Worm (Caenorhabditis elegans) whole organism, young adult: ENCODE results near the gene ZC395.11.

Experiments used
- F55B11.4 ChIP-seq: sonication (generic microtip); optimal IDR thresholded peaks from 2 replicates; lab custom pipeline; 2016; ENCODE audit warnings: missing compliant biosample characterization, missing genetic modification characterization, borderline replicate concordance; ENCODE audit not compliant: insufficient read depth
- Y67H2A.10 ChIP-seq: fragments of 200-800 bp; sonication (Bioruptor generic); conservative IDR thresholded peaks from 2 replicates; pipeline ENCODE4 v1.3.6; 2022; ENCODE audit warnings: missing genetic modification reagents, missing genetic modification characterization, missing compliant biosample characterization
- ama-1 ChIP-seq, 3 experiments: fragments of 150-350 bp in 1 of 3; sonication (generic microtip) in 2 of 3; optimal IDR thresholded peaks; 2 replicates each; lab custom pipeline; 2014 to 2018; ENCODE audit warnings: missing biosample characterization in 2 of 3, missing genetic modification characterization in 2 of 3, missing genetic modification reagents in 2 of 3
- die-1 ChIP-seq: sonication (generic microtip); optimal IDR thresholded peaks from 2 replicates; lab custom pipeline; 2016; ENCODE audit warnings: missing genotype, mild to moderate bottlenecking, missing genetic modification characterization, missing compliant biosample characterization
- egl-18 ChIP-seq: fragments of 200-800 bp; sonication (Bioruptor generic); IDR thresholded peaks from 2 replicates; pipeline ENCODE4 v1.3.6; 2022; ENCODE audit warnings: missing genetic modification reagents, missing genetic modification characterization, missing compliant biosample characterization
- ets-4 ChIP-seq: fragments of 200-800 bp; sonication (Bioruptor generic); optimal IDR thresholded peaks from 2 replicates; lab custom pipeline; 2018; ENCODE audit warnings: mild to moderate bottlenecking, missing genetic modification characterization, missing compliant biosample characterization
- lag-1 ChIP-seq: fragments of 200-800 bp; sonication (Bioruptor generic); IDR thresholded peaks from 2 replicates; pipeline ENCODE4 v1.3.6; 2022; ENCODE audit warnings: missing genetic modification reagents, missing genetic modification characterization, missing compliant biosample characterization
- pha-4 ChIP-seq: fragments of 150-350 bp; sonication (generic microtip); optimal IDR thresholded peaks from 2 replicates; lab custom pipeline; 2014; ENCODE audit warnings: missing biosample characterization, missing genetic modification reagents, missing genetic modification characterization
- snpc-1.1 ChIP-seq: sonication (generic microtip); optimal IDR thresholded peaks from 2 replicates; lab custom pipeline; 2017; ENCODE audit warnings: missing genetic modification characterization, mild to moderate bottlenecking, missing compliant biosample characterization, antibody characterized with exemption, moderate library complexity, missing genotype, missing genetic modification reagents; ENCODE audit not compliant: insufficient read depth
- snpc-4 ChIP-seq, 5 experiments: fragments of 150-350 bp in 1 of 5; sonication (generic microtip) in 4 of 5; optimal IDR thresholded peaks; 2 replicates each; lab custom pipeline; 2014 to 2018; ENCODE audit warnings: missing genetic modification characterization in 5 of 5, missing biosample characterization in 3 of 5, antibody characterized with exemption in 2 of 5, mild to moderate bottlenecking in 2 of 5, missing compliant biosample characterization in 2 of 5, missing genotype in 2 of 5, moderate library complexity in 2 of 5, missing genetic modification reagents in 1 of 5
- zim-3 ChIP-seq: sonication (generic microtip); optimal IDR thresholded peaks from 2 replicates; lab custom pipeline; 2017; ENCODE audit warnings: mild to moderate bottlenecking, missing genetic modification characterization, moderate library complexity, missing compliant biosample characterization

DNA sequence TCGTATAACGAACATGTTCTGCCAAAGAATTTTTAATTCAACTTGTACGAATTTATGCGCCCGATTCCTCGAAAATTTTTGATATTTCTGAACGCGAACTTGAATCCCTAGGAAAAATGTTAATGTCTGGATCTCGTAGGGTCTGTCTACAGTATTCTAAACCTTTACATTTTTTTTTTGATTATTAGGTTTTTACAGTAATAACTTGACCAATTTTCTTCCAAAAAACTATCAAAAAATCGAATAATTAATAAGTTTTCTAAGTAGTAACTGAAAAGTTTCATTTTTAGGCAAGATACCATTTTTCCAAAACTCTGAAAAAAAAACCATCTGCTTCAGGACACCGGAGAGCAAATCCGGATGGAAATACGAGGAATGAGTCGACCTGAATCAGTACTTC, 8.2 kb upstream of the ZC395.11 start:
- TF ChIP-seq die-1 = no peak
- TF ChIP-seq Y67H2A.10 (GFP tag; lab: Robert Waterston, UW) = no peak
- TF ChIP-seq snpc-1.1 = no peak
- TF ChIP-seq ets-4 (GFP tag; lab: Kevin White, UChicago) = no peak
- no peak for TF ChIP-seq snpc-4 (GFP tag; optimal IDR thresholded peaks at IDR 0.05; lab: Kevin White, UChicago)
- TF ChIP-seq snpc-4 (tag; optimal IDR thresholded peaks at IDR 0.05; lab: Kevin White, UChicago) = no peak
- no peak for TF ChIP-seq F55B11.4 (tag; lab: Kevin White, UChicago)
- no peak for TF ChIP-seq ama-1 (optimal IDR thresholded peaks at IDR 0.05; lab: Kevin White, UChicago)
- no peak for TF ChIP-seq ama-1 (GFP tag; optimal IDR thresholded peaks at IDR 0.05; lab: Kevin White, UChicago)
- TF ChIP-seq egl-18 = no peak
- TF ChIP-seq lag-1 (GFP tag; lab: Robert Waterston, UW) = no peak
- no peak for TF ChIP-seq pha-4
- TF ChIP-seq zim-3 (tag; lab: Kevin White, UChicago) = no peak
